Worm (Caenorhabditis elegans) whole organism, L2 larva: ENCODE results near the gene C35B1.7.

Experiments used
- ceh-82 ChIP-seq: fragments of 150-350 bp; optimal IDR thresholded peaks from 2 replicates; lab custom pipeline; 2014; ENCODE audit warnings: missing biosample characterization, missing genetic modification characterization
- crh-2 ChIP-seq: sonication (generic microtip); optimal IDR thresholded peaks from 2 replicates; lab custom pipeline; 2017; ENCODE audit warnings: missing biosample characterization, missing genetic modification characterization
- egl-27 ChIP-seq: sonication (generic microtip); optimal IDR thresholded peaks from 3 replicates; lab custom pipeline; 2017; ENCODE audit warnings: missing biosample characterization, missing genetic modification reagents, missing genetic modification characterization
- elt-1 ChIP-seq: fragments of 150-350 bp; optimal IDR thresholded peaks from 2 replicates; lab custom pipeline; 2014; ENCODE audit warnings: missing biosample characterization, missing genetic modification characterization
- elt-3 ChIP-seq: sonication (generic microtip); optimal IDR thresholded peaks from 2 replicates; lab custom pipeline; 2017; ENCODE audit warnings: missing biosample characterization, missing genetic modification characterization
- fos-1 ChIP-seq: fragments of 150-350 bp; optimal IDR thresholded peaks from 2 replicates; lab custom pipeline; 2014; ENCODE audit warnings: missing biosample characterization, missing genetic modification characterization
- lin-13 ChIP-seq: fragments of 150-350 bp; optimal IDR thresholded peaks from 2 replicates; lab custom pipeline; 2014; ENCODE audit warnings: missing biosample characterization, missing genetic modification reagents, missing genetic modification characterization
- nhr-77 ChIP-seq: fragments of 150-350 bp; optimal IDR thresholded peaks from 2 replicates; lab custom pipeline; 2014; ENCODE audit warnings: missing biosample characterization, missing genetic modification characterization
- unc-62 ChIP-seq: fragments of 150-350 bp; optimal IDR thresholded peaks from 2 replicates; lab custom pipeline; 2014; ENCODE audit warnings: missing biosample characterization, missing genetic modification reagents, missing genetic modification characterization

DNA sequence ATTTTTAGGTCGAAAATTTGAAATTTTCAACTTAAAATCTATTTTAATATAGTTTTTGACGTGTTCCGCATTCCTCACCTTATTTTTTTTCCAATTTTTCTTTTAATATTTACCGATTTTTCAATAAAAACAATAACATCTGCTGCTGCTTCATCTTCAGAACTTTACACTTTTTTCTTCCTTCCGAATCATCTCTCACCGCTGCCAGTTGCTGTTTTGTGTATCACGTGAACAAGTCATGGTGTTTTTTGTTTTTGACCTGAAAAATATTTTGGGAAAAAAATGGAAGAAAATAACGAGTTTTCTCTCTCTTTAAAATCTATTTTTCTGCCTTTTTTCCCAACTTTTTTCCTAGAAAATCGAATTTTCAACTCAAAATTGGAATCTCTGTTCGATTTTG, 9.1 kb upstream of the C35B1.7 start:
- TF ChIP-seq fos-1 (tag; lab: Kevin White, UChicago) (no peak), elt-3 (no peak), crh-2 (no peak), ceh-82 (tag; lab: Kevin White, UChicago) (no peak), elt-1 (no peak), lin-13 (no peak), unc-62 (GFP tag; lab: Kevin White, UChicago) (no peak), egl-27 (no peak), nhr-77 (no peak)
